Fruit fly (Drosophila melanogaster): Measurements from ENCODE around the gene Ttc30.

dm6 chr2L:13158510-13158909 lies 51.9 kb downstream of the Ttc30 start, which contains the start of gene Pk34A:
- TF ChIP-seq CG31224 (GFP tag; IDR thresholded peaks at IDR 0.05) (no peak), ato (GFP tag; IDR thresholded peaks at IDR 0.05; ENCODE audit: partially characterized antibody) (no peak), sens-2 (GFP tag; IDR thresholded peaks at IDR 0.05) (no peak), peb (GFP tag; IDR thresholded peaks at IDR 0.05) (no peak), CG1024 (GFP tag; IDR thresholded peaks at IDR 0.05) (no peak), Xbp1 (GFP tag; optimal IDR thresholded peaks at IDR 0.05) (no peak), CG14710 (tag; optimal IDR thresholded peaks at IDR 0.05) (no peak), Blimp-1 (GFP tag; optimal IDR thresholded peaks at IDR 0.05) (no peak), nerfin-1 (tag; optimal IDR thresholded peaks at IDR 0.05) (no peak)

Data from whole organism, embryonic.